Worm (Caenorhabditis elegans): Measurements from ENCODE around the gene H06A10.1.

DNA sequence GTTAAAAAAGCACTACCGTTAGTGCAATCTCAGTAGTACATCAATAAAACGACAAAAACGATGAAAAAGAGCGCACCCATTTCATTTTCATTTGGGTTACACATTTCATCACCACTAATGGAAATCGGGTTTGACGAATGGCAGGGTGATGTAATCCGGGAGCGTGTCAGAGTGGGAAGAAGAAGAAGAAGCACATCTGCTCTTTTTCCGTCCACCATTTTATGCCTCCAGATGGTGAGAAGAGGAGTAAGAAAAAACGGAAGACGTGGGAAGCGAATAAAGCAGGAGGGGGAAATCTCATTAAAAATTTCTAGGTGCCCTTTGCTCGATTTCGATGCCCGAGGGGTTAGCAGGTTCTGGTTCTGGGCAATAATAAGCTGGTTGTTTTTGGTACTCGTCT, 1.3 kb upstream of the H06A10.1 start:
- TF ChIP-seq ceh-82 (tag; optimal IDR thresholded peaks at IDR 0.05) (no peak), nhr-237 (tag; optimal IDR thresholded peaks at IDR 0.05) (no peak), lin-39 (tag; optimal IDR thresholded peaks at IDR 0.05) (peak; percentile 16), elt-3 (tag; optimal IDR thresholded peaks at IDR 0.05) (no peak), skn-1 (tag; optimal IDR thresholded peaks at IDR 0.05) (no peak), ZK546.5 (tag; optimal IDR thresholded peaks at IDR 0.05) (no peak), egl-27 (tag; optimal IDR thresholded peaks at IDR 0.05) (no peak), ama-1 (optimal IDR thresholded peaks at IDR 0.05) (no peak)
